Fruit fly (Drosophila melanogaster) whole organism, embryonic: ENCODE measurements around the gene CG13311.

Source experiments
- Awh ChIP-seq: fragments of 200-800 bp; sonication (Bioruptor generic); IDR thresholded peaks from 2 replicates; pipeline ENCODE4, ENCODE4 v1.3.6; 2022; ENCODE audit warnings: missing biosample characterization, missing genetic modification characterization
- CG10431 ChIP-seq: fragments of 200-800 bp; sonication (Bioruptor generic); optimal IDR thresholded peaks from 3 replicates; lab custom pipeline; 2018; ENCODE audit warnings: missing biosample characterization, mild to moderate bottlenecking, missing genetic modification characterization
- CG12219 ChIP-seq: fragments of 200-800 bp; sonication (Bioruptor generic); optimal IDR thresholded peaks from 3 replicates; lab custom pipeline; 2018; ENCODE audit warnings: missing biosample characterization, mild to moderate bottlenecking, missing genetic modification characterization
- CG12659 ChIP-seq: fragments of 200-800 bp; sonication (Bioruptor generic); optimal IDR thresholded peaks from 3 replicates; lab custom pipeline; 2017; ENCODE audit warnings: mild to moderate bottlenecking, missing biosample characterization, missing genetic modification reagents, missing genetic modification characterization
- CG13123 ChIP-seq: fragments of 200-800 bp; sonication (Bioruptor generic); optimal IDR thresholded peaks from 2 replicates; lab custom pipeline; 2016; ENCODE audit warnings: missing biosample characterization, missing genetic modification characterization
- CG14710 ChIP-seq: fragments of 200-800 bp; sonication (Bioruptor generic); optimal IDR thresholded peaks from 3 replicates; lab custom pipeline; 2019; ENCODE audit warnings: missing biosample characterization, mild to moderate bottlenecking, missing genetic modification characterization, moderate library complexity
- CG15073 ChIP-seq: fragments of 200-800 bp; sonication (Bioruptor generic); optimal IDR thresholded peaks from 2 replicates; lab custom pipeline; 2016; ENCODE audit warnings: missing biosample characterization, missing genetic modification characterization
- CG1647 ChIP-seq: fragments of 200-800 bp; sonication (Bioruptor generic); optimal IDR thresholded peaks from 3 replicates; lab custom pipeline; 2016; ENCODE audit warnings: missing biosample characterization, missing genetic modification characterization
- CG1832 ChIP-seq: fragments of 200-800 bp; sonication (Bioruptor generic); optimal IDR thresholded peaks from 2 replicates; lab custom pipeline; 2017; ENCODE audit warnings: missing biosample characterization, mild to moderate bottlenecking, missing genetic modification characterization, inconsistent platforms
- CG2889 ChIP-seq: fragments of 200-800 bp; sonication (Bioruptor generic); IDR thresholded peaks from 3 replicates; pipeline ENCODE4 v1.3.6; 2022; ENCODE audit warnings: missing biosample characterization, missing genetic modification characterization
- CG30403 ChIP-seq: fragments of 200-800 bp; sonication (Bioruptor generic); optimal IDR thresholded peaks from 3 replicates; lab custom pipeline; 2016; ENCODE audit warnings: missing biosample characterization, missing genetic modification characterization
- CG33557 ChIP-seq: fragments of 200-800 bp; sonication (Bioruptor generic); optimal IDR thresholded peaks from 2 replicates; lab custom pipeline; 2019; ENCODE audit warnings: missing biosample characterization, mild to moderate bottlenecking, missing genetic modification characterization, moderate library complexity
- CG4282 ChIP-seq: fragments of 200-800 bp; sonication (Bioruptor generic); optimal IDR thresholded peaks from 2 replicates; lab custom pipeline; 2016; ENCODE audit warnings: missing biosample characterization, missing genetic modification characterization
- CG4360 ChIP-seq: fragments of 200-800 bp; sonication (Bioruptor generic); IDR thresholded peaks from 2 replicates; pipeline ENCODE4 v1.3.6; 2022; ENCODE audit warnings: missing biosample characterization, missing genetic modification characterization
- CG5245 ChIP-seq: fragments of 200-800 bp; sonication (Bioruptor generic); optimal IDR thresholded peaks from 3 replicates; lab custom pipeline; 2016; ENCODE audit warnings: missing biosample characterization, missing genetic modification characterization
- CG8388 ChIP-seq: fragments of 200-800 bp; sonication (Bioruptor generic); optimal IDR thresholded peaks from 2 replicates; lab custom pipeline; 2019; ENCODE audit warnings: missing biosample characterization, mild to moderate bottlenecking, missing genetic modification characterization, moderate library complexity
- CG8924 ChIP-seq: fragments of 200-800 bp; optimal IDR thresholded peaks from 3 replicates; lab custom pipeline; 2019; ENCODE audit warnings: missing biosample characterization, mild to moderate bottlenecking, missing genetic modification characterization, moderate library complexity
- Doc2 ChIP-seq: fragments of 200-800 bp; sonication (Bioruptor generic); IDR thresholded peaks from 2 replicates; pipeline ENCODE4 v1.3.6; 2022; ENCODE audit warnings: missing biosample characterization, missing genetic modification characterization
- GATAe ChIP-seq: fragments of 200-800 bp; sonication (Bioruptor generic); conservative IDR thresholded peaks from 2 replicates; pipeline ENCODE4 v1.3.6; 2022; ENCODE audit warnings: missing biosample characterization, missing genetic modification characterization
- Hey ChIP-seq: fragments of 200-800 bp; sonication (Bioruptor generic); optimal IDR thresholded peaks from 3 replicates; lab custom pipeline; 2018; ENCODE audit warnings: missing biosample characterization, mild to moderate bottlenecking, missing genetic modification characterization
- Hr51 ChIP-seq, 2 experiments: fragments of 200-800 bp; sonication (Bioruptor generic); optimal IDR thresholded peaks; 2 replicates in 1 of 2; 3 replicates in 1 of 2; lab custom pipeline; 2016 to 2018; ENCODE audit warnings: missing biosample characterization in 2 of 2, missing genetic modification characterization in 2 of 2, mild to moderate bottlenecking in 1 of 2, moderate library complexity in 1 of 2
- Kr ChIP-seq: fragments of 200-800 bp; sonication (Bioruptor generic); optimal IDR thresholded peaks from 2 replicates; lab custom pipeline; 2017; ENCODE audit warnings: missing biosample characterization, mild to moderate bottlenecking, missing genetic modification characterization
- Lpt ChIP-seq: fragments of >200 bp; optimal IDR thresholded peaks from 2 replicates; lab custom pipeline; 2018; ENCODE audit warnings: missing biosample characterization, missing genetic modification characterization
- Nf-YA ChIP-seq: fragments of 200-800 bp; sonication (Bioruptor generic); IDR thresholded peaks from 2 replicates; pipeline ENCODE4 v1.3.6; 2022; ENCODE audit warnings: missing biosample characterization, missing genetic modification characterization
- Oaz ChIP-seq: fragments of 200-800 bp; sonication (Bioruptor generic); IDR thresholded peaks from 2 replicates; pipeline ENCODE4 v1.3.6; 2022; ENCODE audit warnings: missing biosample characterization, missing genetic modification characterization
- Oli ChIP-seq: fragments of 200-800 bp; sonication (Bioruptor generic); optimal IDR thresholded peaks from 2 replicates; lab custom pipeline; 2018; ENCODE audit warnings: missing biosample characterization, mild to moderate bottlenecking, missing genetic modification characterization, moderate library complexity
- PHDP ChIP-seq: fragments of 200-800 bp; sonication (Bioruptor generic); optimal IDR thresholded peaks from 3 replicates; lab custom pipeline; 2018; ENCODE audit warnings: missing biosample characterization, mild to moderate bottlenecking, missing genetic modification characterization, moderate library complexity
- Sin3A ChIP-seq: fragments of >200 bp; optimal IDR thresholded peaks from 2 replicates; lab custom pipeline; 2018
- Sox100B ChIP-seq: fragments of 200-800 bp; sonication (Bioruptor generic); optimal IDR thresholded peaks from 3 replicates; lab custom pipeline; 2018; ENCODE audit warnings: missing biosample characterization, mild to moderate bottlenecking, missing genetic modification characterization
- Spps ChIP-seq: fragments of 200-800 bp; sonication (Bioruptor generic); optimal IDR thresholded peaks from 2 replicates; lab custom pipeline; 2018; ENCODE audit warnings: missing biosample characterization, mild to moderate bottlenecking, missing genetic modification characterization
- bcd ChIP-seq: fragments of 200-800 bp; sonication (Bioruptor generic); optimal IDR thresholded peaks from 2 replicates; lab custom pipeline; 2017; ENCODE audit warnings: missing biosample characterization, mild to moderate bottlenecking, missing genetic modification characterization
- bsh ChIP-seq, 2 experiments: fragments of 200-800 bp; sonication (Bioruptor generic); optimal IDR thresholded peaks; 2 replicates each; lab custom pipeline; 2017 to 2018; ENCODE audit warnings: mild to moderate bottlenecking in 2 of 2, missing biosample characterization in 2 of 2, missing genetic modification characterization in 2 of 2, moderate library complexity in 1 of 2
- chm ChIP-seq: fragments of 200-800 bp; sonication (Bioruptor generic); IDR thresholded peaks from 2 replicates; pipeline ENCODE4 v1.3.6; 2022; ENCODE audit warnings: missing biosample characterization, missing genetic modification characterization
- da ChIP-seq: fragments of 200-800 bp; sonication (Bioruptor generic); optimal IDR thresholded peaks from 2 replicates; lab custom pipeline; 2016; ENCODE audit warnings: missing biosample characterization, missing genetic modification characterization
- dpn ChIP-seq, 2 experiments: fragments of 200-800 bp; sonication (Bioruptor generic); optimal IDR thresholded peaks; 3 replicates each; lab custom pipeline; 2016; ENCODE audit warnings: missing biosample characterization in 2 of 2, missing genetic modification characterization in 2 of 2
- ems ChIP-seq: fragments of 200-800 bp; sonication (Bioruptor generic); optimal IDR thresholded peaks from 3 replicates; lab custom pipeline; 2016; ENCODE audit warnings: missing biosample characterization, missing genetic modification characterization
- eve ChIP-seq, 2 experiments: fragments of >200 bp; optimal IDR thresholded peaks; 2 replicates each; lab custom pipeline; 2017; ENCODE audit warnings: missing biosample characterization in 2 of 2, missing genetic modification characterization in 2 of 2
- fd3F ChIP-seq: fragments of 200-800 bp; sonication (Bioruptor generic); optimal IDR thresholded peaks from 2 replicates; lab custom pipeline; 2018; ENCODE audit warnings: missing biosample characterization, mild to moderate bottlenecking, missing genetic modification characterization, moderate library complexity
- fd64A ChIP-seq: fragments of 200-800 bp; sonication (Bioruptor generic); optimal IDR thresholded peaks from 3 replicates; lab custom pipeline; 2018; ENCODE audit warnings: missing biosample characterization, mild to moderate bottlenecking, missing genetic modification characterization
- hb ChIP-seq: fragments of 200-800 bp; sonication (Bioruptor generic); IDR thresholded peaks from 3 replicates; pipeline ENCODE4 v1.3.6; 2022; ENCODE audit warnings: missing biosample characterization, missing genetic modification characterization; ENCODE audit not compliant: partially characterized antibody
- ken ChIP-seq: fragments of 200-800 bp; sonication (Bioruptor generic); IDR thresholded peaks from 3 replicates; pipeline ENCODE4 v1.3.6; 2022; ENCODE audit warnings: missing biosample characterization, missing genetic modification characterization
- klu ChIP-seq: fragments of 200-800 bp; sonication (Bioruptor generic); IDR thresholded peaks from 2 replicates; pipeline ENCODE4 v1.3.6; 2022; ENCODE audit warnings: missing biosample characterization, missing genetic modification characterization
- lbe ChIP-seq: fragments of 200-800 bp; sonication (Bioruptor generic); optimal IDR thresholded peaks from 2 replicates; lab custom pipeline; 2016; ENCODE audit warnings: missing biosample characterization, mild to moderate bottlenecking, missing genetic modification characterization
- nerfin-1 ChIP-seq: fragments of 200-800 bp; sonication (Bioruptor generic); optimal IDR thresholded peaks from 3 replicates; lab custom pipeline; 2019; ENCODE audit warnings: missing biosample characterization, mild to moderate bottlenecking, missing genetic modification characterization, moderate library complexity
- nom ChIP-seq: fragments of 200-800 bp; sonication (Bioruptor generic); optimal IDR thresholded peaks from 2 replicates; lab custom pipeline; 2017; ENCODE audit warnings: missing biosample characterization, missing genetic modification characterization, mild to moderate bottlenecking, moderate library complexity, missing genetic modification reagents
- pho ChIP-seq: fragments of 200-800 bp; sonication (Bioruptor generic); optimal IDR thresholded peaks from 2 replicates; lab custom pipeline; 2016; ENCODE audit warnings: missing biosample characterization, missing genetic modification characterization
- psq ChIP-seq: fragments of 200-800 bp; sonication (Bioruptor generic); optimal IDR thresholded peaks from 2 replicates; lab custom pipeline; 2017; ENCODE audit warnings: missing biosample characterization, missing genetic modification characterization
- ranshi ChIP-seq: fragments of 200-800 bp; sonication (Bioruptor generic); IDR thresholded peaks from 2 replicates; pipeline ENCODE4 v1.3.6; 2022; ENCODE audit warnings: missing biosample characterization, missing genetic modification characterization
- stwl ChIP-seq: fragments of 200-800 bp; sonication (Bioruptor generic); optimal IDR thresholded peaks from 3 replicates; lab custom pipeline; 2018; ENCODE audit warnings: missing biosample characterization, mild to moderate bottlenecking, missing genetic modification characterization, moderate library complexity
- tx ChIP-seq: fragments of 200-800 bp; sonication (Bioruptor generic); optimal IDR thresholded peaks from 2 replicates; lab custom pipeline; 2016; ENCODE audit warnings: missing biosample characterization, missing genetic modification characterization

Gene CG13311

DNA sequence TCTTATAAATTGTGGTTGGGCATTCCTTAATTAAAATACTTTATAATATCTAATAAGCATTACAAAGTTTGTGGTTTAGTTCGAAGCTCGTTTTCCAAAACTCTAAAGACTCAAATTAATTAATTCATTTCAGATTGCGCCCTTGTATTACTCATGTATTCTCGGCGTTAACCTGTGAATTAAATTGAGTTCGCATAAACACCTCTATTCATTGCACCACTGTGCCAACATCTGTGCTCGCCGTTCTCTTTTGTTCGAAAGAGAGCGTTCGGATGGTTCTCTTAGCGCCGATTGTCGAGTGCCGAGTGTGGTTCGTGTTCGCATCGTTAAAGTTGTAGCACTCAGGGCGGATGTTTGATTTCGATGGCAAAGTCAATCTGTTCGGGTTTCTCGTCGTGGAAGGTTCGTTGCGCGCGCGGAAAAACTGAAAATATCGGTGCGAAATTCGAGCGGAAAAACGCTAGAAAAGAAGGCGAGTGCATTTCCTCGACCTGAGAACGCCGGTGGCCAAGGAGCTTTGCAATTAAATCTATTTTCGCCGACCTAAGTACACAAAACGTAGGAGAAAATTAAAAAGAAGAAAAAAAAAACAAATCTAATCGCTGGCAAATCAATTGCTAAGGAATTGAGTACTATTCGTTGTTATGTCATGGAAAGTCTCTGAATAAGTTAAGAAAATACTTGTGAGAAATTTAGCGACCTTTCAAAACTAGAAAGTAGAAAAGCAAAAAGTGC, 25.3 kb upstream of the CG13311 start, which contains the start of gene dally:
Gene dally, plus strand, starts transcription at position 373 of the 735 bp plus-strand sequence.
- TF ChIP-seq pho (no peak), CG5245 (GFP tag; lab: Kevin White, UChicago) (no peak), Awh (GFP tag; lab: Robert Waterston, UW) (no peak), CG8924 (tag; lab: Kevin White, UChicago) (no peak), CG2889 (no peak), GATAe (GFP tag; lab: Robert Waterston, UW) (no peak), Sin3A (no peak), Spps (tag; lab: Kevin White, UChicago) (no peak), chm (GFP tag; lab: Robert Waterston, UW) (peak; percentile 78), lbe (GFP tag; lab: Kevin White, UChicago) (no peak), PHDP (tag; lab: Kevin White, UChicago) (peak; percentile 20), Hr51 (GFP tag; optimal IDR thresholded peaks at IDR 0.05; lab: Kevin White, UChicago) (peak in 1 of 2 experiments; percentile 7), CG4360 (GFP tag; lab: Robert Waterston, UW) (peak; percentile 48; the same call in 1 of the 2 replicates), nom (GFP tag; lab: Kevin White, UChicago) (peak; percentile 78), Oaz (GFP tag; lab: Robert Waterston, UW) (no peak), nerfin-1 (tag; lab: Kevin White, UChicago) (no peak), tx (GFP tag; lab: Kevin White, UChicago) (no peak), bsh (GFP tag; optimal IDR thresholded peaks at IDR 0.05; lab: Kevin White, UChicago) (peak in 1 of 2 experiments; percentile 13), Lpt (GFP tag; lab: Kevin White, UChicago) (no peak), Oli (tag; lab: Kevin White, UChicago) (no peak), CG12219 (GFP tag; lab: Kevin White, UChicago) (peak; percentile 19), hb (GFP tag; lab: Robert Waterston, UW) (peak; percentile 47; the same call in 1 of the 3 replicates), CG33557 (GFP tag; lab: Kevin White, UChicago) (no peak), CG30403 (GFP tag; lab: Kevin White, UChicago) (peak; percentile 12), CG8388 (GFP tag; lab: Kevin White, UChicago) (no peak), CG14710 (tag; lab: Kevin White, UChicago) (no peak), bcd (GFP tag; lab: Kevin White, UChicago) (no peak), Sox100B (GFP tag; lab: Kevin White, UChicago) (no peak), da (GFP tag; lab: Kevin White, UChicago) (no peak), CG15073 (no peak), CG1832 (GFP tag; lab: Kevin White, UChicago) (no peak), fd3F (GFP tag; lab: Kevin White, UChicago) (no peak), fd64A (GFP tag; lab: Kevin White, UChicago) (peak; percentile 15), ems (GFP tag; lab: Kevin White, UChicago) (no peak), CG4282 (GFP tag; lab: Kevin White, UChicago) (peak; percentile 63), CG1647 (GFP tag; lab: Kevin White, UChicago) (no peak), stwl (no peak), klu (no peak), psq (GFP tag; lab: Kevin White, UChicago) (no peak), Hey (tag; lab: Kevin White, UChicago) (no peak), dpn (GFP tag; optimal IDR thresholded peaks at IDR 0.05; lab: Kevin White, UChicago) (peak in 1 of 2 experiments; percentile 2), ken (no peak), eve (GFP tag; optimal IDR thresholded peaks at IDR 0.05; lab: Kevin White, UChicago) (no peak), CG10431 (GFP tag; lab: Kevin White, UChicago) (no peak), CG12659 (GFP tag; lab: Kevin White, UChicago) (peak; percentile 3), ranshi (GFP tag; lab: Robert Waterston, UW) (no peak), Kr (GFP tag; lab: Kevin White, UChicago) (no peak), CG13123 (no peak), Doc2 (GFP tag; lab: Robert Waterston, UW) (no peak), Nf-YA (GFP tag; lab: Robert Waterston, UW) (0 out of 2 replicates have a peak, but pooled peaks have one; percentile 32)
